Fruit fly (Drosophila melanogaster): ENCODE results near the gene Pi4KIIIalpha.

Pi4KIIIalpha gene

dm6 chrX:2588415-2589411 lies 35.9 kb upstream of the Pi4KIIIalpha start, which contains the start of gene egh (continued):
- TF ChIP-seq pita (GFP tag; optimal IDR thresholded peaks at IDR 0.05) (no peak), Fer1 (GFP tag; optimal IDR thresholded peaks at IDR 0.05) (no peak), salm (tag; optimal IDR thresholded peaks at IDR 0.05) (no peak), D19A (tag; optimal IDR thresholded peaks at IDR 0.05) (peak; percentile 32), bbx (GFP tag; IDR thresholded peaks at IDR 0.05; ENCODE audit: partially characterized antibody) (peak; percentile 39), slbo (GFP tag; IDR thresholded peaks at IDR 0.05) (peak; percentile 58), az2 (GFP tag; optimal IDR thresholded peaks at IDR 0.05) (no peak), CG12942 (GFP tag; optimal IDR thresholded peaks at IDR 0.05) (no peak), CG17612 (GFP tag; IDR thresholded peaks at IDR 0.05) (no peak), Hr51 (GFP tag; optimal IDR thresholded peaks at IDR 0.05) (no peak), Bdp1 (GFP tag; optimal IDR thresholded peaks at IDR 0.05) (no peak), CG10462 (GFP tag; optimal IDR thresholded peaks at IDR 0.05) (no peak), ci (GFP tag; IDR thresholded peaks at IDR 0.05) (no peak), Blimp-1 (GFP tag; optimal IDR thresholded peaks at IDR 0.05) (no peak), CG7839 (tag; optimal IDR thresholded peaks at IDR 0.05) (no peak), HLH4C (GFP tag; IDR thresholded peaks at IDR 0.05; ENCODE audit: partially characterized antibody) (peak; percentile 36; the same call in 1 of the 3 replicates), ato (GFP tag; IDR thresholded peaks at IDR 0.05; ENCODE audit: partially characterized antibody) (0 out of 2 replicates have a peak, but pooled peaks have one; percentile 14), CG31224 (GFP tag; IDR thresholded peaks at IDR 0.05) (no peak), cg (GFP tag; optimal IDR thresholded peaks at IDR 0.05) (peak; percentile 92), TFAM (GFP tag; optimal IDR thresholded peaks at IDR 0.05) (no peak), CG12071 (GFP tag; optimal IDR thresholded peaks at IDR 0.05) (no peak), CG18619 (GFP tag; optimal IDR thresholded peaks at IDR 0.05) (no peak), fru (optimal IDR thresholded peaks at IDR 0.05) (no peak), vnd (GFP tag; IDR thresholded peaks at IDR 0.05; ENCODE audit: partially characterized antibody) (no peak), CG10274 (GFP tag; optimal IDR thresholded peaks at IDR 0.05) (no peak), pros (GFP tag; optimal IDR thresholded peaks at IDR 0.05) (no peak), CG10979 (tag; optimal IDR thresholded peaks at IDR 0.05) (no peak), eve (GFP tag; optimal IDR thresholded peaks at IDR 0.05) (no peak), CG31388 (GFP tag; optimal IDR thresholded peaks at IDR 0.05) (no peak), MTF-1 (GFP tag; optimal IDR thresholded peaks at IDR 0.05; ENCODE audit: borderline replicate concordance) (no peak), HLHmδ (GFP tag; optimal IDR thresholded peaks at IDR 0.05) (no peak), sima (GFP tag; optimal IDR thresholded peaks at IDR 0.05) (no peak), PHDP (tag; optimal IDR thresholded peaks at IDR 0.05) (no peak), psq (GFP tag; optimal IDR thresholded peaks at IDR 0.05) (no peak), sna (GFP tag; IDR thresholded peaks at IDR 0.05; ENCODE audit: partially characterized antibody) (0 out of 2 replicates have a peak, but pooled peaks have one; percentile 12), CG10565 (GFP tag; optimal IDR thresholded peaks at IDR 0.05) (no peak), nom (GFP tag; optimal IDR thresholded peaks at IDR 0.05) (peak; percentile 80), CG33213 (GFP tag; optimal IDR thresholded peaks at IDR 0.05) (peak; percentile 29), CG7556 (GFP tag; optimal IDR thresholded peaks at IDR 0.05) (no peak), Nf-YC (tag; optimal IDR thresholded peaks at IDR 0.05) (peak; percentile 64), Xbp1 (GFP tag; optimal IDR thresholded peaks at IDR 0.05) (no peak), CG5953 (GFP tag; IDR thresholded peaks at IDR 0.05) (0 out of 2 replicates have a peak, but pooled peaks have one; percentile 32), org-1 (GFP tag; optimal IDR thresholded peaks at IDR 0.05) (no peak), kay (GFP tag; optimal IDR thresholded peaks at IDR 0.05) (no peak), Doc3 (GFP tag; IDR thresholded peaks at IDR 0.05; ENCODE audit: partially characterized antibody) (no peak), mam (GFP tag; optimal IDR thresholded peaks at IDR 0.05) (peak; percentile 28), HLH3B (GFP tag; IDR thresholded peaks at IDR 0.05) (peak; percentile 38; the same call in 1 of the 2 replicates)
